Worm (Caenorhabditis elegans): ENCODE measurements around the gene F40A3.4.

F40A3.4 gene

DNA sequence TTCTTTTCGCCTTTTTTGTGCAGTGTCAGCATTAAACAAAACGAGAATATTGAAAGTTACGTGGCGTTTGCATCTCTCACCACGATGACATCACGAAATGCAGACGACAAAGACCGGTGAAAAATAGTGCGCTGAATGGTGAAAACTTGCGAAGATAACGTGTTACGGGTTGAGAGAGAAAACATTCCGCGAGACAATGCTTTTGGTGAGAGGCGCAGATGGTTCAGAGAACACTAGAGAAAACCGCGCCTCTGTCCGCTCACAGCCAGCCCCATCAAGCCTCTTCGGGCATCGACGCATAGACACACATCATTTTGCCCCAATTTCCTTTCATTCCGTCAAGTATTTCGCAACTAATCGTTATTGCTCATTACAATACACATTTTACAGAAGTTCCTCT, 21.0 kb upstream of the F40A3.4 start, which contains the start of the genes C37C3.9 and C37C3.18 (continued):
- TF ChIP-seq F44E2.7 (GFP tag; IDR thresholded peaks at IDR 0.05) (no peak), nhr-102 (tag; optimal IDR thresholded peaks at IDR 0.05) (peak; percentile 60), ZK337.2 (GFP tag; IDR thresholded peaks at IDR 0.05) (no peak), arid-1 (GFP tag; conservative IDR thresholded peaks at IDR 0.05) (0 out of 2 replicates have a peak, but pooled peaks have one; percentile 22), Y75B8A.6 (GFP tag; IDR thresholded peaks at IDR 0.05) (no peak), nhr-41 (GFP tag; IDR thresholded peaks at IDR 0.05) (no peak), aha-1 (tag) (peak; percentile 97), nhr-237 (tag; optimal IDR thresholded peaks at IDR 0.05) (no peak), lin-39 (tag; optimal IDR thresholded peaks at IDR 0.05) (no peak), duxl-1 (tag; optimal IDR thresholded peaks at IDR 0.05; ENCODE audit: poor library complexity) (no peak), unc-39 (tag; optimal IDR thresholded peaks at IDR 0.05) (no peak), pha-4 (GFP tag; IDR thresholded peaks at IDR 0.05) (0 out of 2 replicates have a peak, but pooled peaks have one; percentile 39), pha-4 (tag; optimal IDR thresholded peaks at IDR 0.05) (no peak), mxl-2 (GFP tag; conservative IDR thresholded peaks at IDR 0.05) (no peak), T20F7.1 (GFP tag; optimal IDR thresholded peaks at IDR 0.05) (peak; percentile 53), ZK546.5 (tag; optimal IDR thresholded peaks at IDR 0.05) (no peak), ceh-62 (tag; optimal IDR thresholded peaks at IDR 0.05) (no peak), gei-8 (GFP tag; optimal IDR thresholded peaks at IDR 0.05) (no peak), Y105C5A.15 (GFP tag; IDR thresholded peaks at IDR 0.05) (no peak), madf-5 (GFP tag; IDR thresholded peaks at IDR 0.05) (no peak), snpc-4 (tag; optimal IDR thresholded peaks at IDR 0.05) (peak; percentile 72), jun-1 (tag; optimal IDR thresholded peaks at IDR 0.05) (peak; percentile 77), egl-27 (tag; optimal IDR thresholded peaks at IDR 0.05) (no peak), zip-11 (GFP tag; IDR thresholded peaks at IDR 0.05) (no peak), ces-1 (GFP tag; optimal IDR thresholded peaks at IDR 0.05) (peak; percentile 46), unc-130 (GFP tag; optimal IDR thresholded peaks at IDR 0.05) (no peak), nhr-10 (tag; optimal IDR thresholded peaks at IDR 0.05) (no peak), daf-16 (GFP tag; optimal IDR thresholded peaks at IDR 0.05) (no peak), daf-16 (tag; optimal IDR thresholded peaks at IDR 0.05) (peak; percentile 77), aly-2 (tag; optimal IDR thresholded peaks at IDR 0.05) (no peak), fkh-10 (GFP tag; optimal IDR thresholded peaks at IDR 0.05) (peak; percentile 23), ctbp-1 (GFP tag; IDR thresholded peaks at IDR 0.05) (no peak; the same call in 1 of the 2 replicates), fos-1 (tag; optimal IDR thresholded peaks at IDR 0.05) (no peak), snpc-1.2 (GFP tag; IDR thresholded peaks at IDR 0.05) (no peak), skn-1 (tag; optimal IDR thresholded peaks at IDR 0.05) (no peak), R02D3.7 (tag; optimal IDR thresholded peaks at IDR 0.05) (no peak), zfp-2 (tag; optimal IDR thresholded peaks at IDR 0.05) (no peak), nhr-6 (tag; optimal IDR thresholded peaks at IDR 0.05) (peak; percentile 60), rbr-2 (tag; optimal IDR thresholded peaks at IDR 0.05) (peak; percentile 70), ceh-82 (tag; optimal IDR thresholded peaks at IDR 0.05) (no peak), tag-97 (GFP tag; IDR thresholded peaks at IDR 0.05) (no peak), unc-62 (GFP tag; optimal IDR thresholded peaks at IDR 0.05 in 1 of 2) (peak in 1 of 2 experiments; percentile 97), unc-62 (tag; optimal IDR thresholded peaks at IDR 0.05) (no peak), zag-1 (tag; optimal IDR thresholded peaks at IDR 0.05) (no peak), mdt-29 (GFP tag; IDR thresholded peaks at IDR 0.05) (no peak), nhr-48 (tag; optimal IDR thresholded peaks at IDR 0.05) (peak; percentile 56), F10B5.3 (tag; optimal IDR thresholded peaks at IDR 0.05) (no peak), spr-1 (tag; optimal IDR thresholded peaks at IDR 0.05) (peak; percentile 2), ztf-7 (tag; optimal IDR thresholded peaks at IDR 0.05) (peak; percentile 64), ceh-20 (GFP tag; IDR thresholded peaks at IDR 0.05) (peak; percentile 55), ama-1 (optimal IDR thresholded peaks at IDR 0.05) (peak; percentile 48), sdz-12 (GFP tag; optimal IDR thresholded peaks at IDR 0.05) (no peak), lsy-2 (tag; optimal IDR thresholded peaks at IDR 0.05) (peak; percentile 57 to 74), hlh-30 (tag; optimal IDR thresholded peaks at IDR 0.05; ENCODE audit: insufficient read depth) (peak; percentile 76)

Measured in whole organism, L4 larva.